Worm (Caenorhabditis elegans) whole organism, early embryonic: Measurements from ENCODE around the gene piga-1.

Experiments used
- ama-1 ChIP-seq: fragments of 150-350 bp; optimal IDR thresholded peaks from 2 replicates; lab custom pipeline; 2014
- hmbx-1 ChIP-seq: sonication (generic microtip); optimal IDR thresholded peaks from 2 replicates; lab custom pipeline; 2016; ENCODE audit warnings: mild to moderate bottlenecking, missing genetic modification characterization, missing compliant biosample characterization
- tbx-37 ChIP-seq: fragments of 200-800 bp; sonication (Bioruptor generic); conservative IDR thresholded peaks from 2 replicates; pipeline ENCODE4 v1.3.6; 2022; ENCODE audit warnings: missing genetic modification reagents, missing genetic modification characterization, missing compliant biosample characterization

- TF ChIP-seq tbx-37 = no peak
- no peak for TF ChIP-seq ama-1 (lab: Kevin White, UChicago)
- TF ChIP-seq hmbx-1 (tag; lab: Kevin White, UChicago) = no peak
Observed at ce11 chrII:8703729-8704128, 42.2 kb upstream of the piga-1 start, which contains the start of gene ceh-7.
